Worm (Caenorhabditis elegans) whole organism, L4 larva: ENCODE measurements around the gene B0393.7.

Source experiments
- F10B5.3 ChIP-seq: sonication (generic microtip); optimal IDR thresholded peaks from 2 replicates; lab custom pipeline; 2016; ENCODE audit warnings: mild to moderate bottlenecking, missing genetic modification characterization, missing compliant biosample characterization
- T20F7.1 ChIP-seq: fragments of 200-800 bp; sonication (Bioruptor generic); optimal IDR thresholded peaks from 2 replicates; lab custom pipeline; 2018; ENCODE audit warnings: mild to moderate bottlenecking, missing genetic modification characterization, missing compliant biosample characterization
- Y5F2A.4 ChIP-seq: fragments of 200-800 bp; sonication (Bioruptor generic); optimal IDR thresholded peaks from 2 replicates; lab custom pipeline; 2018; ENCODE audit warnings: mild to moderate bottlenecking, missing genetic modification characterization, missing compliant biosample characterization
- ZK546.5 ChIP-seq, 2 experiments: sonication (generic microtip); optimal IDR thresholded peaks; 2 replicates each; lab custom pipeline; 2017; ENCODE audit warnings: missing biosample characterization in 2 of 2, missing genetic modification characterization in 2 of 2
- aly-2 ChIP-seq: sonication (generic microtip); optimal IDR thresholded peaks from 2 replicates; lab custom pipeline; 2018; ENCODE audit warnings: missing biosample characterization, missing genetic modification characterization
- ceh-62 ChIP-seq: sonication (generic microtip); optimal IDR thresholded peaks from 2 replicates; lab custom pipeline; 2017; ENCODE audit warnings: missing biosample characterization, missing genetic modification characterization
- cey-2 ChIP-seq: sonication (generic microtip); optimal IDR thresholded peaks from 3 replicates; lab custom pipeline; 2017; ENCODE audit warnings: missing genetic modification characterization, mild to moderate bottlenecking, missing compliant biosample characterization, antibody characterized with exemption, borderline replicate concordance; ENCODE audit not compliant: insufficient read depth
- ctbp-1 ChIP-seq: fragments of 200-800 bp; sonication (Bioruptor generic); IDR thresholded peaks from 2 replicates; pipeline ENCODE4 v1.3.6; 2022; ENCODE audit warnings: missing genetic modification reagents, missing genetic modification characterization, missing compliant biosample characterization
- daf-16 ChIP-seq, 3 experiments: sonication (generic microtip); optimal IDR thresholded peaks; 2 replicates each; lab custom pipeline; 2016 to 2017; ENCODE audit warnings: missing genetic modification characterization in 3 of 3, missing genetic modification reagents in 3 of 3, mild to moderate bottlenecking in 2 of 3, missing compliant biosample characterization in 2 of 3, missing biosample characterization in 1 of 3, moderate library complexity in 1 of 3
- daf-19 ChIP-seq: fragments of 200-800 bp; sonication (Bioruptor generic); conservative IDR thresholded peaks from 2 replicates; pipeline ENCODE4 v1.3.6; 2022; ENCODE audit warnings: missing genetic modification characterization, missing compliant biosample characterization
- dmd-6 ChIP-seq: fragments of 200-800 bp; sonication (Bioruptor generic); IDR thresholded peaks from 2 replicates; pipeline ENCODE4 v1.3.6; 2022; ENCODE audit warnings: missing genetic modification reagents, missing genetic modification characterization, missing compliant biosample characterization
- dmd-8 ChIP-seq: fragments of 200-800 bp; sonication (Bioruptor generic); IDR thresholded peaks from 2 replicates; pipeline ENCODE4 v1.3.6; 2022; ENCODE audit warnings: missing genetic modification characterization, missing compliant biosample characterization
- dpl-1 ChIP-seq: fragments of 150-350 bp; optimal IDR thresholded peaks from 2 replicates; lab custom pipeline; 2014; ENCODE audit warnings: missing biosample characterization, missing genetic modification reagents, missing genetic modification characterization
- duxl-1 ChIP-seq: sonication (generic microtip); optimal IDR thresholded peaks from 2 replicates; lab custom pipeline; 2016; ENCODE audit warnings: mild to moderate bottlenecking, missing genetic modification characterization, moderate library complexity, missing compliant biosample characterization; ENCODE audit not compliant: poor library complexity
- fos-1 ChIP-seq: fragments of 150-350 bp; optimal IDR thresholded peaks from 2 replicates; lab custom pipeline; 2014; ENCODE audit warnings: missing biosample characterization, missing genetic modification characterization
- hif-1 ChIP-seq, 2 experiments: sonication (generic microtip); optimal IDR thresholded peaks; 2 replicates each; lab custom pipeline; 2016 to 2017; ENCODE audit warnings: missing compliant biosample characterization in 2 of 2, missing genetic modification characterization in 2 of 2, missing genetic modification reagents in 2 of 2, missing genotype in 2 of 2, mild to moderate bottlenecking in 1 of 2
- hlh-11 ChIP-seq: fragments of 200-800 bp; sonication (Bioruptor generic); optimal IDR thresholded peaks from 2 replicates; lab custom pipeline; 2018; ENCODE audit warnings: mild to moderate bottlenecking, missing genetic modification characterization, missing compliant biosample characterization
- hlh-30 ChIP-seq: sonication (generic microtip); optimal IDR thresholded peaks from 2 replicates; lab custom pipeline; 2017; ENCODE audit warnings: antibody characterized with exemption, mild to moderate bottlenecking, missing genetic modification characterization, missing compliant biosample characterization; ENCODE audit not compliant: insufficient read depth
- lin-1 ChIP-seq: fragments of 200-800 bp; sonication (Bioruptor generic); IDR thresholded peaks from 2 replicates; pipeline ENCODE4 v1.3.6; 2022; ENCODE audit warnings: missing genetic modification reagents, missing genetic modification characterization, missing compliant biosample characterization
- lin-38 ChIP-seq: fragments of 200-800 bp; sonication (Bioruptor generic); IDR thresholded peaks from 2 replicates; pipeline ENCODE4 v1.3.6; 2022; ENCODE audit warnings: missing genetic modification reagents, missing genetic modification characterization, missing compliant biosample characterization
- lsy-2 ChIP-seq, 2 experiments: fragments of 150-350 bp in 1 of 2; sonication (generic microtip) in 1 of 2; optimal IDR thresholded peaks; 2 replicates each; lab custom pipeline; 2014 to 2017; ENCODE audit warnings: missing biosample characterization in 2 of 2, missing genetic modification characterization in 2 of 2
- mdl-1 ChIP-seq, 2 experiments: fragments of 150-350 bp in 1 of 2; sonication (generic microtip) in 1 of 2; optimal IDR thresholded peaks; 2 replicates each; lab custom pipeline; 2014 to 2017; ENCODE audit warnings: missing biosample characterization in 2 of 2, missing genetic modification characterization in 2 of 2
- mxl-3 ChIP-seq: fragments of 200-800 bp; sonication (Bioruptor generic); optimal IDR thresholded peaks from 2 replicates; lab custom pipeline; 2018; ENCODE audit warnings: mild to moderate bottlenecking, missing genetic modification characterization, missing compliant biosample characterization
- nhr-11 ChIP-seq: fragments of 150-350 bp; optimal IDR thresholded peaks from 2 replicates; lab custom pipeline; 2014; ENCODE audit warnings: missing biosample characterization, missing genetic modification characterization
- nhr-111 ChIP-seq: fragments of 200-800 bp; sonication (Bioruptor generic); optimal IDR thresholded peaks from 2 replicates; lab custom pipeline; 2018; ENCODE audit warnings: mild to moderate bottlenecking, missing genetic modification characterization, missing compliant biosample characterization
- nhr-237 ChIP-seq: sonication (generic microtip); optimal IDR thresholded peaks from 2 replicates; lab custom pipeline; 2017; ENCODE audit warnings: missing biosample characterization, missing genetic modification characterization
- nhr-25 ChIP-seq: sonication (generic microtip); optimal IDR thresholded peaks from 2 replicates; lab custom pipeline; 2017; ENCODE audit warnings: missing genetic modification characterization, mild to moderate bottlenecking, missing compliant biosample characterization, antibody characterized with exemption, moderate library complexity, borderline replicate concordance; ENCODE audit not compliant: insufficient read depth
- nhr-6 ChIP-seq: fragments of 150-350 bp; optimal IDR thresholded peaks from 2 replicates; lab custom pipeline; 2014; ENCODE audit warnings: missing biosample characterization, missing genetic modification characterization
- pha-4 ChIP-seq, 2 experiments: fragments of 150-350 bp in 1 of 2; fragments of 200-800 bp in 1 of 2; sonication (Bioruptor generic) in 1 of 2; IDR thresholded peaks in 1 of 2; optimal IDR thresholded peaks in 1 of 2; 2 replicates each; pipeline versions ENCODE4 v1.3.6 to Lab custom; 2014 to 2022; ENCODE audit warnings: missing genetic modification characterization in 2 of 2, missing genetic modification reagents in 2 of 2, missing biosample characterization in 1 of 2, missing compliant biosample characterization in 1 of 2
- pqm-1 ChIP-seq: sonication (generic microtip); optimal IDR thresholded peaks from 2 replicates; lab custom pipeline; 2017; ENCODE audit warnings: missing biosample characterization, missing genetic modification characterization
- tag-97 ChIP-seq: fragments of 200-800 bp; sonication (Bioruptor generic); IDR thresholded peaks from 2 replicates; pipeline ENCODE4 v1.3.6; 2022; ENCODE audit warnings: missing genetic modification characterization, missing compliant biosample characterization
- unc-130 ChIP-seq: sonication (generic microtip); optimal IDR thresholded peaks from 2 replicates; lab custom pipeline; 2016; ENCODE audit warnings: missing genetic modification reagents, missing genetic modification characterization, missing compliant biosample characterization
- unc-62 ChIP-seq, 3 experiments: fragments of 150-350 bp in 1 of 3; sonication (generic microtip); optimal IDR thresholded peaks in 2 of 3; peaks in 1 of 3; 1 replicate in 1 of 3; 2 replicates in 2 of 3; lab custom pipeline; 2014 to 2017; ENCODE audit warnings: missing biosample characterization in 3 of 3, missing genetic modification characterization in 3 of 3, missing genetic modification reagents in 3 of 3, missing genotype in 1 of 3

B0393.7 gene

ce11 chrIII:4796039-4796438, 18.1 kb upstream of the B0393.7 start (continued):
- 0 out of 2 replicates have a peak, but pooled peaks have one; percentile 50 for TF ChIP-seq pha-4 (GFP tag; IDR thresholded peaks at IDR 0.05; lab: Robert Waterston, UW)
- TF ChIP-seq pha-4 (tag; optimal IDR thresholded peaks at IDR 0.05; lab: Kevin White, UChicago) = peak; percentile 64
- peak; percentile 60 for TF ChIP-seq lin-38 (GFP tag; lab: Robert Waterston, UW)
- TF ChIP-seq hlh-11 (tag; lab: Kevin White, UChicago) = peak; percentile 93
- TF ChIP-seq ctbp-1 (GFP tag; lab: Robert Waterston, UW) = peak; percentile 25; the same call in 1 of the 2 replicates
- TF ChIP-seq daf-16 (GFP tag; optimal IDR thresholded peaks at IDR 0.05; lab: Kevin White, UChicago) = no peak
- TF ChIP-seq daf-16 (tag; optimal IDR thresholded peaks at IDR 0.05; lab: Kevin White, UChicago) = peak; percentile 65
- no peak for TF ChIP-seq ZK546.5 (tag; optimal IDR thresholded peaks at IDR 0.05; lab: Kevin White, UChicago)
- peak; percentile 13 for TF ChIP-seq nhr-11 (tag; lab: Kevin White, UChicago)
- peak; percentile 87 for TF ChIP-seq nhr-6 (tag; lab: Kevin White, UChicago)
- TF ChIP-seq lsy-2 (tag; optimal IDR thresholded peaks at IDR 0.05; lab: Kevin White, UChicago) = peak; percentile 57 to 80
- TF ChIP-seq duxl-1 (tag; lab: Kevin White, UChicago) = peak; percentile 48
- peak in 1 of 2 experiments; percentile 70 for TF ChIP-seq mdl-1 (tag; optimal IDR thresholded peaks at IDR 0.05; lab: Kevin White, UChicago)
- peak; percentile 24 for TF ChIP-seq cey-2
- TF ChIP-seq pqm-1 (tag; lab: Kevin White, UChicago) = peak; percentile 57
- no peak for TF ChIP-seq T20F7.1 (GFP tag; lab: Kevin White, UChicago)
- 0 out of 2 replicates have a peak, but pooled peaks have one; percentile 39 for TF ChIP-seq daf-19 (GFP tag; lab: Robert Waterston, UW)
- TF ChIP-seq hlh-30 = peak; percentile 94
- peak; percentile 85 for TF ChIP-seq mxl-3 (GFP tag; lab: Kevin White, UChicago)
- TF ChIP-seq nhr-111 = no peak
- no peak for TF ChIP-seq dmd-8 (GFP tag; lab: Robert Waterston, UW)
- no peak for TF ChIP-seq Y5F2A.4 (GFP tag; lab: Kevin White, UChicago)
- peak; percentile 77 for TF ChIP-seq fos-1 (tag; lab: Kevin White, UChicago)
- TF ChIP-seq unc-62 (GFP tag; optimal IDR thresholded peaks at IDR 0.05 in 1 of 2; lab: Kevin White, UChicago) = peak in 1 of 2 experiments; percentile 98
- no peak for TF ChIP-seq unc-62 (tag; optimal IDR thresholded peaks at IDR 0.05; lab: Kevin White, UChicago)
- peak; percentile 10 for TF ChIP-seq F10B5.3 (tag; lab: Kevin White, UChicago)
- TF ChIP-seq lin-1 = 0 out of 2 replicates have a peak, but pooled peaks have one; percentile 35
- no peak for TF ChIP-seq ceh-62 (tag; lab: Kevin White, UChicago)
- TF ChIP-seq nhr-25 (tag; lab: Kevin White, UChicago) = peak; percentile 37
- TF ChIP-seq dmd-6 (GFP tag; lab: Robert Waterston, UW) = peak; percentile 62
- TF ChIP-seq hif-1 (tag; optimal IDR thresholded peaks at IDR 0.05; lab: Kevin White, UChicago) = peak in 1 of 2 experiments; percentile 64
- TF ChIP-seq aly-2 (tag; lab: Kevin White, UChicago) = no peak

ce11 chrIII:4792560-4793136, 14.7 kb upstream of the B0393.7 start, which contains the start of gene mip-1:
TSS of gene mip-1 (plus strand) at chrIII:4793086.
- TF ChIP-seq nhr-237 (tag; lab: Kevin White, UChicago) (no peak), unc-130 (GFP tag; lab: Kevin White, UChicago) (peak; percentile 40), lin-38 (GFP tag; lab: Robert Waterston, UW) (0 out of 2 replicates have a peak, but pooled peaks have one; percentile 25), ctbp-1 (GFP tag; lab: Robert Waterston, UW) (no peak)

ce11 chrIII:4785714-4786113, 7.8 kb upstream of the B0393.7 start, which contains the start of gene mel-28:
TSS of gene mel-28 (plus strand) at chrIII:4786080.
- TF ChIP-seq tag-97 (GFP tag; lab: Robert Waterston, UW) (no peak), mxl-3 (GFP tag; lab: Kevin White, UChicago) (no peak), daf-16 (GFP tag; optimal IDR thresholded peaks at IDR 0.05; lab: Kevin White, UChicago) (no peak), daf-16 (tag; optimal IDR thresholded peaks at IDR 0.05; lab: Kevin White, UChicago) (peak; percentile 36), nhr-111 (no peak), dpl-1 (peak; percentile 71), unc-130 (GFP tag; lab: Kevin White, UChicago) (no peak)
